Worm (Caenorhabditis elegans) whole organism, midembryonic: ENCODE measurements around the gene Y82E9BR.5.

Source experiments
- T22C8.4 ChIP-seq: fragments of 200-800 bp; sonication (Bioruptor generic); IDR thresholded peaks from 2 replicates; pipeline ENCODE4 v1.3.6; 2022; ENCODE audit warnings: missing genetic modification characterization, missing compliant biosample characterization
- cog-1 ChIP-seq: sonication (generic microtip); optimal IDR thresholded peaks from 2 replicates; lab custom pipeline; 2016; ENCODE audit warnings: missing genetic modification characterization, missing compliant biosample characterization
- flt-1 ChIP-seq: fragments of 200-800 bp; sonication (Bioruptor generic); IDR thresholded peaks from 2 replicates; pipeline ENCODE4 v1.3.6; 2022; ENCODE audit warnings: missing genetic modification characterization, missing compliant biosample characterization
- klf-2 ChIP-seq: fragments of 200-800 bp; sonication (Bioruptor generic); conservative IDR thresholded peaks from 2 replicates; pipeline ENCODE4 v1.3.6; 2022; ENCODE audit warnings: missing genetic modification reagents, missing genetic modification characterization, missing compliant biosample characterization
- med-1 ChIP-seq: sonication (generic microtip); optimal IDR thresholded peaks from 2 replicates; lab custom pipeline; 2017; ENCODE audit warnings: missing genetic modification characterization, mild to moderate bottlenecking, missing compliant biosample characterization, antibody characterized with exemption, missing genetic modification reagents; ENCODE audit not compliant: insufficient read depth
- ref-1 ChIP-seq: fragments of 200-800 bp; sonication (Bioruptor generic); conservative IDR thresholded peaks from 2 replicates; pipeline ENCODE4 v1.3.6; 2022; ENCODE audit warnings: missing genetic modification reagents, missing genetic modification characterization, missing compliant biosample characterization
- tab-1 ChIP-seq: fragments of 200-800 bp; sonication (Bioruptor generic); IDR thresholded peaks from 2 replicates; pipeline ENCODE4 v1.3.6; 2022; ENCODE audit warnings: missing genetic modification characterization, missing compliant biosample characterization
- ztf-23 ChIP-seq: fragments of 200-800 bp; sonication (Bioruptor generic); IDR thresholded peaks from 2 replicates; pipeline ENCODE4 v1.3.6; 2022; ENCODE audit warnings: missing genetic modification reagents, missing genetic modification characterization, missing compliant biosample characterization
- ztf-29 ChIP-seq: fragments of 200-800 bp; sonication (Bioruptor generic); IDR thresholded peaks from 2 replicates; pipeline ENCODE4 v1.3.6; 2022; ENCODE audit warnings: missing genetic modification reagents, missing genetic modification characterization, missing compliant biosample characterization

Y82E9BR.5 gene

ce11 chrIII:1384092-1384491 lies at the start of gene Y82E9BR.5, which contains the start of gene fbxa-138:
TSS of gene Y82E9BR.5 (plus strand) at chrIII:1384370.
TSS of gene fbxa-138 (minus strand) at chrIII:1384252.
- no peak for TF ChIP-seq med-1 (GFP tag; lab: Kevin White, UChicago)
- no peak for TF ChIP-seq T22C8.4
- TF ChIP-seq ztf-29 (GFP tag; lab: Robert Waterston, UW): no peak
- no peak for TF ChIP-seq flt-1 (GFP tag; lab: Robert Waterston, UW)
- no peak for TF ChIP-seq klf-2
- TF ChIP-seq ref-1: no peak
- no peak for TF ChIP-seq tab-1 (GFP tag; lab: Robert Waterston, UW)
- no peak for TF ChIP-seq ztf-23 (GFP tag; lab: Robert Waterston, UW)
- TF ChIP-seq cog-1: no peak

DNA sequence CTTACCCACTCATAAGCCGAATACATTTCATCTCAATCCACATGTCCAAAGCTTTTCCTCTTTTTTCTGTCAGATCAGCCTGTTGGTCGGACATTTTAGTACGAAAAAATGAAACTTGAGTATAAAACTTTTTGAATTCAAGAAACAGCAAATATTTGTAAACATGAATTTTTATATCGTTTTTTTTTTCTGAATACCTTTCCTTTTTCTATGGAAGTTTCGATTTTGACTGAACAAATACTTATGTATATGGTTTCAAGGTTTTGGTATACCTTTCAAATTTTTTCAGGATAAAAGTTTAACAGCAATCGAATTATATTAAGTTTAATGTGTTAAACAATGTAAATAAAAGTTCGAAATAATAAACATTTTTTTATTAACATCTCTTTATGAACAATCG lies 43.9 kb upstream of the Y82E9BR.5 start, which contains the start of gene fbxa-5:
Gene fbxa-5, minus strand, starts transcription at position 101 of the 400 bp plus-strand sequence.
- TF ChIP-seq flt-1 (GFP tag; lab: Robert Waterston, UW) (no peak), T22C8.4 (no peak), med-1 (GFP tag; lab: Kevin White, UChicago) (no peak), klf-2 (no peak), cog-1 (no peak), tab-1 (GFP tag; lab: Robert Waterston, UW) (no peak), ref-1 (no peak), ztf-23 (GFP tag; lab: Robert Waterston, UW) (no peak), ztf-29 (GFP tag; lab: Robert Waterston, UW) (no peak)

- TF ChIP-seq T22C8.4 (no peak), med-1 (GFP tag; lab: Kevin White, UChicago) (no peak), flt-1 (GFP tag; lab: Robert Waterston, UW) (no peak), cog-1 (no peak), ztf-23 (GFP tag; lab: Robert Waterston, UW) (no peak), klf-2 (no peak), tab-1 (GFP tag; lab: Robert Waterston, UW) (no peak), ztf-29 (GFP tag; lab: Robert Waterston, UW) (no peak), ref-1 (no peak)
Observed at ce11 chrIII:1342488-1342887, 41.7 kb upstream of the Y82E9BR.5 start, which contains the start of gene fbxa-26. TSS of gene fbxa-26 (minus strand) at chrIII:1342522.

DNA sequence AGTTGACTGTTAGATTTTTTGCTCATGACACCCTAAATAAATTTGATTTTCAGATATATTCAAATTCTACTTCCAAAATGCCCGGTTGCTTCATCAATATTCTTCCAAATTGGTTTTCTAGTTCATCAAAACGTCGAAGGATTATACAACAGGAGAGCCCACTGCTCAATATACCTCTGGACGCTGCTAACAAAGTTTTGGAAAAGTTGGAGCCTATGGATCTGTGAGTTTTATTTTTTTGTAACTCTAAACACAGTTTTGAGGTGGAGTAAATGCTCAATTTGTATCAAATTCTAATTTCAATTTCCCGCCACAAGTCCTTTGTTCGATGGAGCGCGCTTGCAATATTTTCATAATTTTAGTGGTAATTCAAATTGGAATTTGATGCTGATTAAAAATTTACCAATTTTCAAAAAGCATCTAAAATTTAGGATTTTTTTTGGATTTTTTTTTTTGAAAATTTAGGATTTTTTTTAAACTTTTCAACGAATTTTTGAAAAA lies 41.2 kb upstream of the Y82E9BR.5 start, which contains the start of gene fbxa-27:
Gene fbxa-27, plus strand, starts transcription at position 51 of the 501 bp plus-strand sequence.
- TF ChIP-seq T22C8.4 (no peak), tab-1 (GFP tag; lab: Robert Waterston, UW) (no peak), ztf-29 (GFP tag; lab: Robert Waterston, UW) (no peak), med-1 (GFP tag; lab: Kevin White, UChicago) (no peak), flt-1 (GFP tag; lab: Robert Waterston, UW) (no peak), ztf-23 (GFP tag; lab: Robert Waterston, UW) (no peak), ref-1 (no peak), cog-1 (no peak), klf-2 (no peak)

DNA sequence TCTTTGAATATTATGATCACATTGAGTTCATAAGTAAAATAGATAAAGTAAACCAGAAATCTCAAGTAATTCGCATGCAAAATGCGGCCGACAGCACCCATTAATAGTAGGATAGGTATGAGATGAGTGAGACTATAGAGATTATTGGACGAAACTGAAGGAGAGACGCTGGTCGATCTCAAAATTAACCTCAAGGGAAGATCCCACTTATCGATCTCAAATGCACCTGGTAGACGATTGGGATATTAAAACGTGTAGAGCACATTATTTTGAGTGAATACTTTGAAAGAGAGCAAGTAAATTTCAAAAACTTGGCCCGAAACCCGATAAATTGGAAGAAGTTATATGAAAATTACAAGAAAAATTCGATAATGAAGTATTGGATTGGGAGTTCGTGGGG lies 38.5 kb upstream of the Y82E9BR.5 start, which contains the start of gene Y82E9BL.6:
Gene Y82E9BL.6, minus strand, starts transcription at position 101 of the 400 bp plus-strand sequence.
- TF ChIP-seq ztf-29 (GFP tag; lab: Robert Waterston, UW) (no peak), klf-2 (no peak), flt-1 (GFP tag; lab: Robert Waterston, UW) (no peak), ref-1 (no peak), T22C8.4 (no peak)

ce11 chrIII:1347003-1347402 lies 37.2 kb upstream of the Y82E9BR.5 start:
- TF ChIP-seq klf-2 (no peak), tab-1 (GFP tag; lab: Robert Waterston, UW) (no peak), cog-1 (no peak), flt-1 (GFP tag; lab: Robert Waterston, UW) (no peak), ztf-23 (GFP tag; lab: Robert Waterston, UW) (no peak)

- TF ChIP-seq ztf-23 (GFP tag; lab: Robert Waterston, UW): no peak
- TF ChIP-seq ref-1: no peak
- TF ChIP-seq med-1 (GFP tag; lab: Kevin White, UChicago): no peak
- TF ChIP-seq tab-1 (GFP tag; lab: Robert Waterston, UW): no peak
- no peak for TF ChIP-seq flt-1 (GFP tag; lab: Robert Waterston, UW)
- TF ChIP-seq klf-2: no peak
- no peak for TF ChIP-seq cog-1
- no peak for TF ChIP-seq ztf-29 (GFP tag; lab: Robert Waterston, UW)
- TF ChIP-seq T22C8.4: no peak
Observed at ce11 chrIII:1347539-1347938, 36.6 kb upstream of the Y82E9BR.5 start, which contains the start of gene Y82E9BL.5. TSS of gene Y82E9BL.5 (minus strand) at chrIII:1347639.

- no peak for TF ChIP-seq cog-1
- TF ChIP-seq flt-1 (GFP tag; lab: Robert Waterston, UW): no peak
- TF ChIP-seq tab-1 (GFP tag; lab: Robert Waterston, UW): no peak
- no peak for TF ChIP-seq klf-2
- no peak for TF ChIP-seq ztf-23 (GFP tag; lab: Robert Waterston, UW)
- TF ChIP-seq T22C8.4: no peak
- TF ChIP-seq ztf-29 (GFP tag; lab: Robert Waterston, UW): no peak
- no peak for TF ChIP-seq ref-1
- TF ChIP-seq med-1 (GFP tag; lab: Kevin White, UChicago): no peak
Observed at ce11 chrIII:1349313-1349712, 34.9 kb upstream of the Y82E9BR.5 start, which contains the start of gene fbxa-25. TSS of gene fbxa-25 (minus strand) at chrIII:1349450.

ce11 chrIII:1350745-1351144 lies 33.4 kb upstream of the Y82E9BR.5 start, which contains the start of gene Y82E9BL.3:
TSS of gene Y82E9BL.3 (minus strand) at chrIII:1350845.
- TF ChIP-seq cog-1: no peak
- TF ChIP-seq ztf-23 (GFP tag; lab: Robert Waterston, UW): no peak
- no peak for TF ChIP-seq klf-2
- TF ChIP-seq med-1 (GFP tag; lab: Kevin White, UChicago): no peak
- no peak for TF ChIP-seq flt-1 (GFP tag; lab: Robert Waterston, UW)
- TF ChIP-seq T22C8.4: no peak

ce11 chrIII:1354523-1354922 lies 29.6 kb upstream of the Y82E9BR.5 start:
- TF ChIP-seq med-1 (GFP tag; lab: Kevin White, UChicago) (no peak), ztf-29 (GFP tag; lab: Robert Waterston, UW) (no peak), klf-2 (no peak), ztf-23 (GFP tag; lab: Robert Waterston, UW) (no peak)
